Worm (Caenorhabditis elegans): ENCODE measurements around the gene K12H6.7.

ce11 chrII:2843088-2843487 lies 6.3 kb upstream of the K12H6.7 start, which contains the start of gene Y110A2AL.7:
- TF ChIP-seq lin-13 (GFP tag; optimal IDR thresholded peaks at IDR 0.05) (no peak), ZK546.5 (tag; optimal IDR thresholded peaks at IDR 0.05) (no peak), egl-27 (tag; optimal IDR thresholded peaks at IDR 0.05) (no peak)

All from whole organism, L2 larva.